Fruit fly (Drosophila melanogaster) whole organism, embryonic: ENCODE measurements around the gene GAPcenA.

Experiments used
- Bgb ChIP-seq: fragments of 200-800 bp; sonication (Bioruptor generic); IDR thresholded peaks from 2 replicates; pipeline ENCODE4 v1.3.6; 2022; ENCODE audit warnings: missing biosample characterization, missing genetic modification characterization; ENCODE audit not compliant: partially characterized antibody
- CG10267 ChIP-seq: fragments of 200-800 bp; sonication (Bioruptor generic); optimal IDR thresholded peaks from 2 replicates; lab custom pipeline; 2018; ENCODE audit warnings: missing biosample characterization, mild to moderate bottlenecking, missing genetic modification characterization, moderate library complexity
- CG12155 ChIP-seq: fragments of 200-800 bp; sonication (Bioruptor generic); optimal IDR thresholded peaks from 3 replicates; lab custom pipeline; 2016; ENCODE audit warnings: missing biosample characterization, missing genetic modification characterization
- CG12659 ChIP-seq: fragments of 200-800 bp; sonication (Bioruptor generic); optimal IDR thresholded peaks from 3 replicates; lab custom pipeline; 2017; ENCODE audit warnings: mild to moderate bottlenecking, missing biosample characterization, missing genetic modification reagents, missing genetic modification characterization
- CG15601 ChIP-seq: fragments of 200-800 bp; sonication (Bioruptor generic); optimal IDR thresholded peaks from 3 replicates; lab custom pipeline; 2019; ENCODE audit warnings: missing biosample characterization, mild to moderate bottlenecking, missing genetic modification characterization, moderate library complexity
- CG1603 ChIP-seq: fragments of 200-800 bp; sonication (Bioruptor generic); optimal IDR thresholded peaks from 2 replicates; lab custom pipeline; 2019; ENCODE audit warnings: missing biosample characterization, mild to moderate bottlenecking, missing genetic modification characterization, moderate library complexity
- CG16813 ChIP-seq: fragments of 200-800 bp; sonication (Bioruptor generic); IDR thresholded peaks from 3 replicates; pipeline ENCODE4 v1.3.6; 2022; ENCODE audit warnings: missing biosample characterization, missing genetic modification characterization; ENCODE audit not compliant: partially characterized antibody
- CG34422 ChIP-seq: fragments of 200-800 bp; sonication (Bioruptor generic); IDR thresholded peaks from 3 replicates; pipeline ENCODE4 v1.3.6; 2022; ENCODE audit warnings: missing biosample characterization, missing genetic modification characterization
- CG42726 ChIP-seq: fragments of 200-800 bp; sonication (Bioruptor generic); IDR thresholded peaks from 2 replicates; pipeline ENCODE4 v1.3.6; 2022; ENCODE audit warnings: missing biosample characterization, missing genetic modification characterization; ENCODE audit not compliant: partially characterized antibody
- CG6654 ChIP-seq: fragments of 200-800 bp; sonication (Bioruptor generic); optimal IDR thresholded peaks from 2 replicates; lab custom pipeline; 2017; ENCODE audit warnings: missing biosample characterization, mild to moderate bottlenecking, missing genetic modification characterization
- CG6689 ChIP-seq: fragments of 200-800 bp; sonication (Bioruptor generic); IDR thresholded peaks from 2 replicates; pipeline ENCODE4 v1.3.6; 2022; ENCODE audit warnings: missing biosample characterization, missing genetic modification characterization
- CG6791 ChIP-seq: fragments of 200-800 bp; sonication (Bioruptor generic); IDR thresholded peaks from 3 replicates; pipeline ENCODE4 v1.3.6; 2022; ENCODE audit warnings: missing biosample characterization, missing genetic modification characterization; ENCODE audit not compliant: partially characterized antibody
- CG6813 ChIP-seq: fragments of 200-800 bp; sonication (Bioruptor generic); optimal IDR thresholded peaks from 2 replicates; lab custom pipeline; 2017; ENCODE audit warnings: missing biosample characterization, missing genetic modification characterization, mild to moderate bottlenecking, moderate library complexity, missing genetic modification reagents
- CG6854 ChIP-seq: fragments of 200-800 bp; sonication (Bioruptor generic); optimal IDR thresholded peaks from 3 replicates; lab custom pipeline; 2017; ENCODE audit warnings: missing biosample characterization, mild to moderate bottlenecking, missing genetic modification characterization
- CG8281 ChIP-seq: fragments of 200-800 bp; sonication (Bioruptor generic); optimal IDR thresholded peaks from 2 replicates; lab custom pipeline; 2018; ENCODE audit warnings: missing biosample characterization, mild to moderate bottlenecking, missing genetic modification characterization, moderate library complexity
- CkIIα-i1 ChIP-seq: fragments of 200-800 bp; sonication (Bioruptor generic); IDR thresholded peaks from 2 replicates; pipeline ENCODE4 v1.3.6; 2022; ENCODE audit warnings: missing biosample characterization, missing genetic modification characterization
- Dek ChIP-seq: fragments of 200-800 bp; sonication (Bioruptor generic); optimal IDR thresholded peaks from 3 replicates; lab custom pipeline; 2019; ENCODE audit warnings: missing biosample characterization, mild to moderate bottlenecking, missing genetic modification characterization, moderate library complexity
- Dp ChIP-seq: fragments of 200-800 bp; sonication (Bioruptor generic); optimal IDR thresholded peaks from 2 replicates; lab custom pipeline; 2018; ENCODE audit warnings: missing biosample characterization, mild to moderate bottlenecking, missing genetic modification characterization, moderate library complexity
- E2f2 ChIP-seq: fragments of 200-800 bp; sonication (Bioruptor generic); IDR thresholded peaks from 2 replicates; pipeline ENCODE4 v1.3.6; 2022; ENCODE audit warnings: missing biosample characterization, missing genetic modification characterization
- H2.0 ChIP-seq: fragments of 200-800 bp; sonication (Bioruptor generic); IDR thresholded peaks from 2 replicates; pipeline ENCODE4 v1.3.6; 2022; ENCODE audit warnings: missing biosample characterization, missing genetic modification characterization
- Lpt ChIP-seq: fragments of >200 bp; optimal IDR thresholded peaks from 2 replicates; lab custom pipeline; 2018; ENCODE audit warnings: missing biosample characterization, missing genetic modification characterization
- Med ChIP-seq: fragments of 200-800 bp; sonication (Bioruptor generic); peaks from one replicate; lab custom pipeline; 2016; ENCODE audit warnings: missing biosample characterization, missing genetic modification characterization, mild to moderate bottlenecking, inconsistent platforms, moderate library complexity
- Meics ChIP-seq: fragments of 200-800 bp; sonication (Bioruptor generic); optimal IDR thresholded peaks from 2 replicates; lab custom pipeline; 2017; ENCODE audit warnings: missing biosample characterization, mild to moderate bottlenecking, missing genetic modification characterization
- Rfx ChIP-seq: fragments of 200-800 bp; sonication (Bioruptor generic); IDR thresholded peaks from 2 replicates; pipeline ENCODE4 v1.3.6; 2022; ENCODE audit warnings: missing biosample characterization, missing genetic modification characterization
- Spps ChIP-seq: fragments of 200-800 bp; sonication (Bioruptor generic); optimal IDR thresholded peaks from 2 replicates; lab custom pipeline; 2018; ENCODE audit warnings: missing biosample characterization, mild to moderate bottlenecking, missing genetic modification characterization
- Xbp1 ChIP-seq: fragments of 200-800 bp; sonication (Bioruptor generic); optimal IDR thresholded peaks from 3 replicates; lab custom pipeline; 2016; ENCODE audit warnings: missing biosample characterization, mild to moderate bottlenecking, missing genetic modification characterization
- bbx ChIP-seq: fragments of 200-800 bp; sonication (Bioruptor generic); IDR thresholded peaks from 2 replicates; pipeline ENCODE4 v1.3.6; 2022; ENCODE audit warnings: missing biosample characterization, missing genetic modification characterization; ENCODE audit not compliant: partially characterized antibody
- cad ChIP-seq: fragments of >200 bp; optimal IDR thresholded peaks from 2 replicates; lab custom pipeline; 2017; ENCODE audit warnings: missing biosample characterization, missing genetic modification characterization
- chinmo ChIP-seq: fragments of 200-800 bp; sonication (Bioruptor generic); IDR thresholded peaks from 4 replicates; pipeline ENCODE4 v1.3.6; 2022; ENCODE audit warnings: missing biosample characterization, missing genetic modification characterization; ENCODE audit not compliant: partially characterized antibody
- ci ChIP-seq: fragments of 200-800 bp; sonication (Bioruptor generic); IDR thresholded peaks from 3 replicates; pipeline ENCODE4 v1.3.6; 2022; ENCODE audit warnings: missing biosample characterization, missing genetic modification characterization
- exex ChIP-seq: fragments of 200-800 bp; sonication (Bioruptor generic); optimal IDR thresholded peaks from 4 replicates; lab custom pipeline; 2018; ENCODE audit warnings: missing biosample characterization, mild to moderate bottlenecking, missing genetic modification characterization, moderate library complexity
- eyg ChIP-seq: fragments of 200-800 bp; sonication (Bioruptor generic); optimal IDR thresholded peaks from 3 replicates; lab custom pipeline; 2016; ENCODE audit warnings: missing biosample characterization, missing genetic modification characterization
- gro ChIP-seq: fragments of 200-800 bp; sonication (Bioruptor generic); optimal IDR thresholded peaks from 2 replicates; lab custom pipeline; 2016; ENCODE audit warnings: missing biosample characterization, missing genetic modification characterization
- knrl ChIP-seq: fragments of 200-800 bp; sonication (Bioruptor generic); IDR thresholded peaks from 3 replicates; pipeline ENCODE4 v1.3.6; 2022; ENCODE audit warnings: missing biosample characterization, missing genetic modification characterization; ENCODE audit not compliant: partially characterized antibody
- lov ChIP-seq, 2 experiments: fragments of 200-800 bp in 1 of 2; fragments of >200 bp in 1 of 2; sonication (Bioruptor generic) in 1 of 2; IDR thresholded peaks in 1 of 2; optimal IDR thresholded peaks in 1 of 2; 2 replicates in 1 of 2; 3 replicates in 1 of 2; pipeline versions ENCODE4 v1.3.6 to Lab custom; 2017 to 2022; ENCODE audit warnings: missing biosample characterization in 1 of 2, missing genetic modification characterization in 1 of 2
- nerfin-2 ChIP-seq: fragments of 200-800 bp; sonication (Bioruptor generic); IDR thresholded peaks from 2 replicates; pipeline ENCODE4 v1.3.6; 2022; ENCODE audit warnings: missing biosample characterization, missing genetic modification characterization; ENCODE audit not compliant: partially characterized antibody
- onecut ChIP-seq: fragments of 200-800 bp; sonication (Bioruptor generic); IDR thresholded peaks from 2 replicates; pipeline ENCODE4 v1.3.6; 2022; ENCODE audit warnings: missing biosample characterization, missing genetic modification characterization
- pho ChIP-seq: fragments of 200-800 bp; sonication (Bioruptor generic); optimal IDR thresholded peaks from 2 replicates; lab custom pipeline; 2016; ENCODE audit warnings: missing biosample characterization, missing genetic modification characterization
- prd ChIP-seq, 3 experiments: fragments of >200 bp in 2 of 3; fragments of 200-800 bp in 1 of 3; sonication (Bioruptor generic) in 1 of 3; optimal IDR thresholded peaks in 2 of 3; IDR thresholded peaks in 1 of 3; 2 replicates in 2 of 3; 3 replicates in 1 of 3; pipeline versions ENCODE4 v1.3.6 to Lab custom; 2017 to 2022; ENCODE audit warnings: missing biosample characterization in 1 of 3, missing genetic modification characterization in 1 of 3
- repo ChIP-seq: fragments of 200-800 bp; sonication (Bioruptor generic); optimal IDR thresholded peaks from 2 replicates; lab custom pipeline; 2016; ENCODE audit warnings: missing biosample characterization, missing genetic modification characterization
- rib ChIP-seq: fragments of 200-800 bp; sonication (Bioruptor generic); IDR thresholded peaks from 2 replicates; pipeline ENCODE4 v1.3.6; 2022; ENCODE audit warnings: missing biosample characterization, missing genetic modification characterization
- sc ChIP-seq, 3 experiments: fragments of >200 bp in 2 of 3; fragments of 200-800 bp in 1 of 3; sonication (Bioruptor generic) in 1 of 3; optimal IDR thresholded peaks; 2 replicates in 2 of 3; 3 replicates in 1 of 3; lab custom pipeline; 2017; ENCODE audit warnings: mild to moderate bottlenecking in 1 of 3, missing biosample characterization in 1 of 3, missing genetic modification characterization in 1 of 3, missing genetic modification reagents in 1 of 3
- stwl ChIP-seq: fragments of 200-800 bp; sonication (Bioruptor generic); optimal IDR thresholded peaks from 3 replicates; lab custom pipeline; 2018; ENCODE audit warnings: missing biosample characterization, mild to moderate bottlenecking, missing genetic modification characterization, moderate library complexity
- tna ChIP-seq: fragments of 200-800 bp; sonication (Bioruptor generic); IDR thresholded peaks from 2 replicates; pipeline ENCODE4 v1.3.6; 2022; ENCODE audit warnings: missing biosample characterization, missing genetic modification characterization; ENCODE audit not compliant: partially characterized antibody
- vnd ChIP-seq: fragments of 200-800 bp; sonication (Bioruptor generic); IDR thresholded peaks from 3 replicates; pipeline ENCODE4 v1.3.6; 2022; ENCODE audit warnings: missing biosample characterization, missing genetic modification characterization; ENCODE audit not compliant: partially characterized antibody

GAPcenA gene

dm6 chr3L:8394132-8394531, 47.8 kb downstream of the GAPcenA start:
- no peak for TF ChIP-seq CG8281 (tag; lab: Kevin White, UChicago)
- TF ChIP-seq exex (tag; lab: Kevin White, UChicago), result peak; percentile 83

dm6 chr3L:8394944-8395343, 48.6 kb downstream of the GAPcenA start:
- TF ChIP-seq chinmo (GFP tag; lab: Robert Waterston, UW) (peak; percentile 65; the same call in 2 of the 4 replicates), eyg (GFP tag; lab: Kevin White, UChicago) (no peak), onecut (GFP tag; lab: Robert Waterston, UW) (no peak), Meics (GFP tag; lab: Kevin White, UChicago) (no peak), vnd (peak; percentile 22; the same call in 1 of the 3 replicates), CG42726 (GFP tag; lab: Robert Waterston, UW) (peak; percentile 53; the same call in 1 of the 2 replicates), CG12659 (no peak), gro (GFP tag; lab: Kevin White, UChicago) (no peak), stwl (tag; lab: Kevin White, UChicago) (peak; percentile 29), CG6689 (GFP tag; lab: Robert Waterston, UW) (no peak), CG16813 (GFP tag; lab: Robert Waterston, UW) (0 out of 3 replicates have a peak, but pooled peaks have one; percentile 25), Lpt (GFP tag; lab: Kevin White, UChicago) (no peak), CG6791 (GFP tag; lab: Robert Waterston, UW) (peak; percentile 63), pho (GFP tag; lab: Kevin White, UChicago) (no peak), CG6854 (GFP tag; lab: Kevin White, UChicago) (peak; percentile 53), tna (GFP tag; lab: Robert Waterston, UW) (peak; percentile 76), lov (optimal IDR thresholded peaks at IDR 0.05; lab: Kevin White, UChicago) (no peak), lov (GFP tag; IDR thresholded peaks at IDR 0.05; lab: Robert Waterston, UW) (0 out of 3 replicates have a peak, but pooled peaks have one; percentile 42), Xbp1 (peak; percentile 2), prd (optimal IDR thresholded peaks at IDR 0.05; lab: Kevin White, UChicago) (no peak), prd (GFP tag; IDR thresholded peaks at IDR 0.05; lab: Robert Waterston, UW) (0 out of 3 replicates have a peak, but pooled peaks have one; percentile 28), Spps (tag; lab: Kevin White, UChicago) (no peak), Rfx (GFP tag; lab: Robert Waterston, UW) (peak; percentile 35; the same call in 1 of the 2 replicates), CG1603 (tag; lab: Kevin White, UChicago) (peak; percentile 25), repo (GFP tag; lab: Kevin White, UChicago) (no peak), bbx (peak; percentile 46; the same call in 1 of the 2 replicates), rib (GFP tag; lab: Robert Waterston, UW) (peak; percentile 41; the same call in 1 of the 2 replicates), Dp (GFP tag; lab: Kevin White, UChicago) (peak; percentile 69), CG10267 (tag; lab: Kevin White, UChicago) (no peak), H2.0 (GFP tag; lab: Robert Waterston, UW) (no peak), knrl (GFP tag; lab: Robert Waterston, UW) (peak; percentile 63), nerfin-2 (peak; percentile 47; the same call in 1 of the 2 replicates), Bgb (peak; percentile 61), CG15601 (tag; lab: Kevin White, UChicago) (no peak), Dek (tag; lab: Kevin White, UChicago) (no peak), E2f2 (GFP tag; lab: Robert Waterston, UW) (peak; percentile 81), cad (GFP tag; lab: Kevin White, UChicago) (peak; percentile 92), CG12155 (GFP tag; lab: Kevin White, UChicago) (no peak), CG6813 (no peak), ci (GFP tag; lab: Robert Waterston, UW) (peak; percentile 66; the same call in 2 of the 3 replicates), Med (peak; percentile 10), CG34422 (GFP tag; lab: Robert Waterston, UW) (0 out of 3 replicates have a peak, but pooled peaks have one; percentile 7), CkIIα-i1 (GFP tag; lab: Robert Waterston, UW) (no peak), sc (optimal IDR thresholded peaks at IDR 0.05; lab: Kevin White, UChicago) (no peak), sc (GFP tag; optimal IDR thresholded peaks at IDR 0.05; lab: Kevin White, UChicago) (no peak), CG6654 (GFP tag; lab: Kevin White, UChicago) (peak; percentile 100)
